Fruit fly (Drosophila melanogaster) whole organism, embryonic: Measurements from ENCODE around the gene CG5172.

ENCODE experiments used
- ATbp ChIP-seq: fragments of 200-800 bp; sonication (Bioruptor generic); optimal IDR thresholded peaks from 2 replicates; lab custom pipeline; 2017; ENCODE audit warnings: missing biosample characterization, mild to moderate bottlenecking, missing genetic modification characterization, missing genetic modification reagents
- Atf-2 ChIP-seq: fragments of 200-800 bp; sonication (Bioruptor generic); optimal IDR thresholded peaks from 2 replicates; lab custom pipeline; 2016; ENCODE audit warnings: missing biosample characterization, missing genetic modification characterization
- C15 ChIP-seq: fragments of 200-800 bp; sonication (Bioruptor generic); IDR thresholded peaks from 3 replicates; pipeline ENCODE4 v1.3.6; 2022; ENCODE audit warnings: missing biosample characterization, missing genetic modification characterization
- CG1024 ChIP-seq: fragments of 200-800 bp; sonication (Bioruptor generic); IDR thresholded peaks from 2 replicates; pipeline ENCODE4 v1.3.6; 2022; ENCODE audit warnings: missing biosample characterization, missing genetic modification characterization
- CG10366 ChIP-seq: fragments of 200-800 bp; sonication (Bioruptor generic); IDR thresholded peaks from 2 replicates; pipeline ENCODE4 v1.3.6; 2022; ENCODE audit warnings: missing biosample characterization, missing genetic modification characterization
- CG11085 ChIP-seq: fragments of 200-800 bp; sonication (Bioruptor generic); IDR thresholded peaks from 2 replicates; pipeline ENCODE4 v1.3.6; 2022; ENCODE audit warnings: missing biosample characterization, missing genetic modification characterization
- CG13123 ChIP-seq: fragments of 200-800 bp; sonication (Bioruptor generic); optimal IDR thresholded peaks from 2 replicates; lab custom pipeline; 2016; ENCODE audit warnings: missing biosample characterization, missing genetic modification characterization
- CG16815 ChIP-seq: fragments of 200-800 bp; sonication (Bioruptor generic); optimal IDR thresholded peaks from 3 replicates; lab custom pipeline; 2017; ENCODE audit warnings: missing biosample characterization, mild to moderate bottlenecking, missing genetic modification characterization
- CG17328 ChIP-seq: fragments of 200-800 bp; sonication (Bioruptor generic); IDR thresholded peaks from 2 replicates; pipeline ENCODE4 v1.3.6; 2022; ENCODE audit warnings: missing biosample characterization, missing genetic modification characterization
- CG17359 ChIP-seq: fragments of 200-800 bp; sonication (Bioruptor generic); optimal IDR thresholded peaks from 3 replicates; lab custom pipeline; 2018; ENCODE audit warnings: missing biosample characterization, mild to moderate bottlenecking, missing genetic modification characterization, moderate library complexity
- CG17612 ChIP-seq: fragments of 200-800 bp; sonication (Bioruptor generic); IDR thresholded peaks from 2 replicates; pipeline ENCODE4 v1.3.6; 2022; ENCODE audit warnings: missing biosample characterization, missing genetic modification characterization
- CG1832 ChIP-seq: fragments of 200-800 bp; sonication (Bioruptor generic); optimal IDR thresholded peaks from 2 replicates; lab custom pipeline; 2017; ENCODE audit warnings: missing biosample characterization, mild to moderate bottlenecking, missing genetic modification characterization, inconsistent platforms
- CG2202 ChIP-seq: fragments of 200-800 bp; sonication (Bioruptor generic); optimal IDR thresholded peaks from 2 replicates; lab custom pipeline; 2018; ENCODE audit warnings: missing biosample characterization, mild to moderate bottlenecking, missing genetic modification characterization
- CG33557 ChIP-seq: fragments of 200-800 bp; sonication (Bioruptor generic); optimal IDR thresholded peaks from 2 replicates; lab custom pipeline; 2019; ENCODE audit warnings: missing biosample characterization, mild to moderate bottlenecking, missing genetic modification characterization, moderate library complexity
- CG42726 ChIP-seq: fragments of 200-800 bp; sonication (Bioruptor generic); IDR thresholded peaks from 2 replicates; pipeline ENCODE4 v1.3.6; 2022; ENCODE audit warnings: missing biosample characterization, missing genetic modification characterization; ENCODE audit not compliant: partially characterized antibody
- CG4282 ChIP-seq: fragments of 200-800 bp; sonication (Bioruptor generic); optimal IDR thresholded peaks from 2 replicates; lab custom pipeline; 2016; ENCODE audit warnings: missing biosample characterization, missing genetic modification characterization
- CG4424 ChIP-seq: fragments of 200-800 bp; sonication (Bioruptor generic); optimal IDR thresholded peaks from 3 replicates; lab custom pipeline; 2016; ENCODE audit warnings: missing biosample characterization, missing genetic modification characterization
- CG4854 ChIP-seq: fragments of 200-800 bp; sonication (Bioruptor generic); optimal IDR thresholded peaks from 2 replicates; lab custom pipeline; 2016; ENCODE audit warnings: missing biosample characterization, missing genetic modification characterization, inconsistent platforms
- CG5245 ChIP-seq: fragments of 200-800 bp; sonication (Bioruptor generic); optimal IDR thresholded peaks from 3 replicates; lab custom pipeline; 2016; ENCODE audit warnings: missing biosample characterization, missing genetic modification characterization
- CG6765 ChIP-seq: fragments of 200-800 bp; sonication (Bioruptor generic); optimal IDR thresholded peaks from 3 replicates; lab custom pipeline; 2017; ENCODE audit warnings: missing biosample characterization, mild to moderate bottlenecking, missing genetic modification characterization
- CG7271 ChIP-seq: fragments of 200-800 bp; sonication (Bioruptor generic); optimal IDR thresholded peaks from 2 replicates; lab custom pipeline; 2018; ENCODE audit warnings: missing biosample characterization, mild to moderate bottlenecking, missing genetic modification characterization, moderate library complexity
- CG8359 ChIP-seq: fragments of 200-800 bp; sonication (Bioruptor generic); optimal IDR thresholded peaks from 2 replicates; lab custom pipeline; 2017; ENCODE audit warnings: missing biosample characterization, mild to moderate bottlenecking, missing genetic modification characterization, borderline replicate concordance
- Fer2 ChIP-seq: fragments of 200-800 bp; sonication (Bioruptor generic); optimal IDR thresholded peaks from 2 replicates; lab custom pipeline; 2018; ENCODE audit warnings: missing biosample characterization, mild to moderate bottlenecking, missing genetic modification characterization, moderate library complexity
- HHEX ChIP-seq: fragments of 200-800 bp; sonication (Bioruptor generic); optimal IDR thresholded peaks from 3 replicates; lab custom pipeline; 2017; ENCODE audit warnings: missing biosample characterization, mild to moderate bottlenecking, missing genetic modification characterization, missing genetic modification reagents
- HmgZ ChIP-seq: fragments of 200-800 bp; sonication (Bioruptor generic); optimal IDR thresholded peaks from 2 replicates; lab custom pipeline; 2018; ENCODE audit warnings: missing biosample characterization, mild to moderate bottlenecking, missing genetic modification characterization
- Hr78 ChIP-seq, 2 experiments: fragments of 200-800 bp in 1 of 2; fragments of >200 bp in 1 of 2; sonication (Bioruptor generic) in 1 of 2; optimal IDR thresholded peaks; 2 replicates each; lab custom pipeline; 2017 to 2019; ENCODE audit warnings: missing biosample characterization in 2 of 2, missing genetic modification characterization in 2 of 2, mild to moderate bottlenecking in 1 of 2, moderate library complexity in 1 of 2
- Nf-YC ChIP-seq: fragments of 200-800 bp; optimal IDR thresholded peaks from 3 replicates; lab custom pipeline; 2019; ENCODE audit warnings: missing biosample characterization, mild to moderate bottlenecking, missing genetic modification characterization, moderate library complexity
- Optix ChIP-seq: fragments of 200-800 bp; sonication (Bioruptor generic); IDR thresholded peaks from 3 replicates; pipeline ENCODE4 v1.3.6; 2022; ENCODE audit warnings: missing biosample characterization, missing genetic modification characterization
- Sry-δ ChIP-seq: fragments of 200-800 bp; sonication (Bioruptor generic); optimal IDR thresholded peaks from 2 replicates; lab custom pipeline; 2016; ENCODE audit warnings: missing biosample characterization, missing genetic modification characterization
- Xbp1 ChIP-seq: fragments of 200-800 bp; sonication (Bioruptor generic); optimal IDR thresholded peaks from 3 replicates; lab custom pipeline; 2016; ENCODE audit warnings: missing biosample characterization, mild to moderate bottlenecking, missing genetic modification characterization
- Xrp1 ChIP-seq: fragments of 200-800 bp; sonication (Bioruptor generic); IDR thresholded peaks from 2 replicates; pipeline ENCODE4 v1.3.6; 2022; ENCODE audit warnings: missing biosample characterization, missing genetic modification characterization
- ab ChIP-seq: fragments of 200-800 bp; sonication (Bioruptor generic); optimal IDR thresholded peaks from 2 replicates; lab custom pipeline; 2016; ENCODE audit warnings: missing biosample characterization, missing genetic modification characterization
- ap ChIP-seq: fragments of 200-800 bp; sonication (Bioruptor generic); IDR thresholded peaks from 2 replicates; pipeline ENCODE4 v1.3.6; 2022; ENCODE audit warnings: missing biosample characterization, missing genetic modification characterization
- bigmax ChIP-seq: fragments of 200-800 bp; sonication (Bioruptor generic); optimal IDR thresholded peaks from 2 replicates; lab custom pipeline; 2018; ENCODE audit warnings: missing biosample characterization, mild to moderate bottlenecking, missing genetic modification characterization
- chn ChIP-seq: fragments of 200-800 bp; sonication (Bioruptor generic); optimal IDR thresholded peaks from 2 replicates; lab custom pipeline; 2016; ENCODE audit warnings: missing biosample characterization, missing genetic modification characterization
- crp ChIP-seq, 2 experiments: fragments of 200-800 bp; sonication (Bioruptor generic); optimal IDR thresholded peaks; 2 replicates in 1 of 2; 3 replicates in 1 of 2; lab custom pipeline; 2017; ENCODE audit warnings: missing biosample characterization in 2 of 2, missing genetic modification characterization in 2 of 2, mild to moderate bottlenecking in 1 of 2, moderate library complexity in 1 of 2
- gcm ChIP-seq: fragments of 200-800 bp; sonication (Bioruptor generic); optimal IDR thresholded peaks from 2 replicates; lab custom pipeline; 2019; ENCODE audit warnings: missing biosample characterization, mild to moderate bottlenecking, missing genetic modification characterization, moderate library complexity
- hb ChIP-seq: fragments of 200-800 bp; sonication (Bioruptor generic); IDR thresholded peaks from 3 replicates; pipeline ENCODE4 v1.3.6; 2022; ENCODE audit warnings: missing biosample characterization, missing genetic modification characterization; ENCODE audit not compliant: partially characterized antibody
- luna ChIP-seq: fragments of 200-800 bp; sonication (Bioruptor generic); optimal IDR thresholded peaks from 2 replicates; lab custom pipeline; 2016; ENCODE audit warnings: missing biosample characterization, missing genetic modification characterization
- pita ChIP-seq: fragments of 200-800 bp; sonication (Bioruptor generic); optimal IDR thresholded peaks from 2 replicates; lab custom pipeline; 2017; ENCODE audit warnings: missing biosample characterization, mild to moderate bottlenecking, missing genetic modification characterization
- row ChIP-seq: fragments of 200-800 bp; sonication (Bioruptor generic); IDR thresholded peaks from 3 replicates; pipeline ENCODE4 v1.3.6; 2022; ENCODE audit warnings: missing biosample characterization, missing genetic modification characterization
- slbo ChIP-seq: fragments of 200-800 bp; sonication (Bioruptor generic); IDR thresholded peaks from 2 replicates; pipeline ENCODE4 v1.3.6; 2022; ENCODE audit warnings: missing biosample characterization, missing genetic modification characterization
- sr ChIP-seq: fragments of 200-800 bp; sonication (Bioruptor generic); IDR thresholded peaks from 3 replicates; pipeline ENCODE4 v1.3.6; 2022; ENCODE audit warnings: missing biosample characterization, missing genetic modification characterization
- stwl ChIP-seq: fragments of 200-800 bp; sonication (Bioruptor generic); optimal IDR thresholded peaks from 3 replicates; lab custom pipeline; 2018; ENCODE audit warnings: missing biosample characterization, mild to moderate bottlenecking, missing genetic modification characterization, moderate library complexity
- tin ChIP-seq: fragments of 200-800 bp; sonication (Bioruptor generic); optimal IDR thresholded peaks from 3 replicates; lab custom pipeline; 2016; ENCODE audit warnings: missing biosample characterization, missing genetic modification characterization
- tll ChIP-seq, 2 experiments: fragments of 200-800 bp in 1 of 2; fragments of >200 bp in 1 of 2; sonication (Bioruptor generic) in 1 of 2; optimal IDR thresholded peaks; 2 replicates each; lab custom pipeline; 2017 to 2019; ENCODE audit warnings: missing biosample characterization in 2 of 2, missing genetic modification characterization in 2 of 2, mild to moderate bottlenecking in 1 of 2, moderate library complexity in 1 of 2
- zen ChIP-seq: fragments of 200-800 bp; sonication (Bioruptor generic); optimal IDR thresholded peaks from 3 replicates; lab custom pipeline; 2018; ENCODE audit warnings: missing biosample characterization, mild to moderate bottlenecking, missing genetic modification characterization, moderate library complexity
- zfh2 ChIP-seq: fragments of 200-800 bp; sonication (Bioruptor generic); optimal IDR thresholded peaks from 2 replicates; lab custom pipeline; 2016; ENCODE audit warnings: missing biosample characterization, missing genetic modification characterization

Gene CG5172

DNA sequence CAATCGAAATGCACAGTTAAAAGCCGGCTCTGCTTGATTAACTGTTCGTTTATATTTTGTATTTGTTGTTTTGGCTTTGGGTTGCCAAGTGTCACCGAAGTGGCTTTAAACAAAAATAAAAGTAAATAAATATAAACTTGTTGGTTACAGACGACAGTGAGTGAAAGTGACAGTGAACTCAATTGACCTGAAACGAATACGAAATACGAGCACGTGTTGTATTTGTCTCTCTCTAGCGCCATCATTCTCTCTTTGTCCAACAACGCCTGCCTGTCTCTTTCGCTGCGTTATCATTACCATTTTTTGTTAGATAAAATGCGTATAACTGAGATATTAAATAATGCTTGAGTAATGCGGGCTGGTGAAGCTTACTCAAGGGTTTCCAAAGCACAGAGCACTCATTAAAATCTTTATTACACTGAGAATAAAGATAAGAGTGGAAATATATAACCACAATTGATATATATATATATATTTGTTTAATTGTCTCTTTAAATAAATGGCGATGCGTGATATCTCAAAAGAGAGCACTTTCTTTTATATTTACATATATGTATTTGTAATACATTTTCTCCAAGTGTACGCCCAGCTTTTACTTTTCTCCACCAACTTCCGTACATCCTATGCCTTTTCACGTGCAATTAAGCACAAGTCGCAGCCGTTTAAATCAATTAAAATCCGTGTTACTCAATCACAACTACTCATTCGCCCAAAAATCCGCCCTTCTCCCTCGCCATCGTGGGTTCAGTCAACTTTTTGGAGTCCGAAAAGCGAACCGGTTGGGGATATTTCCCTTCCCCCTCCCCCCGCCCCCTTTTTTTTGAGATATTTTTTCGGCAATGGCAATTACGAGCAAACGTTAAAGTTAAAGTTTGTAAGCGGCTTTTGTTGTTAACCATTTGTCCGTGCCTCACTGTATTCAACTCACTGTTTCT, 39.7 kb upstream of the CG5172 start (continued):
- TF ChIP-seq CG16815, result no peak
- TF ChIP-seq ap (GFP tag; lab: Robert Waterston, UW), result no peak
- TF ChIP-seq pita, result no peak
- no peak for TF ChIP-seq CG5245 (GFP tag; lab: Kevin White, UChicago)
- TF ChIP-seq CG4854 (GFP tag; lab: Kevin White, UChicago), result no peak
- TF ChIP-seq zen, result peak; percentile 6
- TF ChIP-seq CG11085 (GFP tag; lab: Robert Waterston, UW), result no peak
- no peak for TF ChIP-seq ATbp (GFP tag; lab: Kevin White, UChicago)
- TF ChIP-seq Sry-δ (GFP tag; lab: Kevin White, UChicago), result no peak
- TF ChIP-seq sr (GFP tag; lab: Robert Waterston, UW), result no peak
- no peak for TF ChIP-seq CG6765 (GFP tag; lab: Kevin White, UChicago)
- peak; percentile 43; the same call in 1 of the 2 replicates for TF ChIP-seq CG1024 (GFP tag; lab: Robert Waterston, UW)
- TF ChIP-seq zfh2 (GFP tag; lab: Kevin White, UChicago), result no peak
- TF ChIP-seq CG17359 (tag; lab: Kevin White, UChicago), result peak; percentile 55
- peak in 1 of 2 experiments; percentile 52 for TF ChIP-seq Hr78 (GFP tag; optimal IDR thresholded peaks at IDR 0.05; lab: Kevin White, UChicago)
- no peak for TF ChIP-seq CG8359 (GFP tag; lab: Kevin White, UChicago)
- peak; percentile 32; the same call in 2 of the 3 replicates for TF ChIP-seq row (GFP tag; lab: Robert Waterston, UW)
- TF ChIP-seq CG17328 (GFP tag; lab: Robert Waterston, UW), result peak; percentile 38; the same call in 1 of the 2 replicates
- TF ChIP-seq CG33557 (GFP tag; lab: Kevin White, UChicago), result no peak
- TF ChIP-seq ab (GFP tag; lab: Kevin White, UChicago), result no peak
- TF ChIP-seq gcm (GFP tag; lab: Kevin White, UChicago), result peak; percentile 43
- TF ChIP-seq CG4282 (GFP tag; lab: Kevin White, UChicago), result no peak
- no peak for TF ChIP-seq crp (GFP tag; optimal IDR thresholded peaks at IDR 0.05; lab: Kevin White, UChicago)
- peak; percentile 18 for TF ChIP-seq Xbp1
- no peak for TF ChIP-seq HmgZ (tag; lab: Kevin White, UChicago)
- TF ChIP-seq CG10366, result 0 out of 2 replicates have a peak, but pooled peaks have one; percentile 7
- no peak for TF ChIP-seq HHEX (GFP tag; lab: Kevin White, UChicago)
- TF ChIP-seq CG42726 (GFP tag; lab: Robert Waterston, UW), result no peak
- no peak for TF ChIP-seq CG17612 (GFP tag; lab: Robert Waterston, UW)
- TF ChIP-seq chn (GFP tag; lab: Kevin White, UChicago), result no peak
- peak; percentile 45; the same call in 1 of the 2 replicates for TF ChIP-seq Xrp1 (GFP tag; lab: Robert Waterston, UW)
- no peak for TF ChIP-seq tll (GFP tag; optimal IDR thresholded peaks at IDR 0.05; lab: Kevin White, UChicago)
- peak; percentile 9 for TF ChIP-seq Nf-YC (tag; lab: Kevin White, UChicago)
- no peak for TF ChIP-seq CG2202 (tag; lab: Kevin White, UChicago)
- no peak for TF ChIP-seq CG13123 (GFP tag; lab: Kevin White, UChicago)
- no peak for TF ChIP-seq luna
- TF ChIP-seq stwl, result no peak
- no peak for TF ChIP-seq tin (GFP tag; lab: Kevin White, UChicago)
- no peak for TF ChIP-seq C15
- no peak for TF ChIP-seq bigmax (GFP tag; lab: Kevin White, UChicago)
- no peak for TF ChIP-seq hb
- no peak for TF ChIP-seq CG1832 (GFP tag; lab: Kevin White, UChicago)
- TF ChIP-seq Fer2, result no peak
- TF ChIP-seq slbo (GFP tag; lab: Robert Waterston, UW), result no peak
- no peak for TF ChIP-seq Atf-2 (GFP tag; lab: Kevin White, UChicago)
- TF ChIP-seq CG4424 (GFP tag; lab: Kevin White, UChicago), result peak; percentile 42
- no peak for TF ChIP-seq CG7271 (tag; lab: Kevin White, UChicago)
- no peak for TF ChIP-seq Optix (GFP tag; lab: Robert Waterston, UW)
